Fruit fly (Drosophila melanogaster) whole organism, wandering third instar larva: ENCODE results near the gene Mettl14.
A peak's percentile ranks its signal among the peaks of the same experiment; 100 is the strongest.

ENCODE experiments used
- CG32264 ChIP-seq: fragments of 200-800 bp; sonication (Bioruptor generic); optimal IDR thresholded peaks from 2 replicates; lab custom pipeline; 2016; ENCODE audit warnings: missing biosample characterization, missing genetic modification characterization
- CG9705 ChIP-seq: fragments of 200-800 bp; sonication (Bioruptor generic); optimal IDR thresholded peaks from 2 replicates; lab custom pipeline; 2018; ENCODE audit warnings: missing biosample characterization, mild to moderate bottlenecking, missing genetic modification characterization
- CrebA ChIP-seq: fragments of 200-800 bp; sonication (Bioruptor generic); optimal IDR thresholded peaks from 2 replicates; lab custom pipeline; 2016; ENCODE audit warnings: missing biosample characterization, mild to moderate bottlenecking, missing genetic modification characterization, borderline replicate concordance
- Dfd ChIP-seq: fragments of >200 bp; optimal IDR thresholded peaks from 2 replicates; lab custom pipeline; 2017; ENCODE audit warnings: missing biosample characterization, missing genetic modification characterization
- Dif ChIP-seq: fragments of 200-275, 200-300 bp; sonication (Bioruptor generic); optimal IDR thresholded peaks from 2 replicates; lab custom pipeline; 2018; ENCODE audit warnings: missing biosample characterization, missing genetic modification characterization; ENCODE audit not compliant: partially characterized antibody
- GATAd ChIP-seq: sonication (Bioruptor generic); optimal IDR thresholded peaks from 2 replicates; lab custom pipeline; 2016; ENCODE audit warnings: missing biosample characterization, missing genetic modification characterization
- HLH106 ChIP-seq: fragments of 200-800 bp; optimal IDR thresholded peaks from 3 replicates; lab custom pipeline; 2019; ENCODE audit warnings: missing biosample characterization, mild to moderate bottlenecking, missing genetic modification characterization, moderate library complexity
- Hnf4 ChIP-seq: fragments of 200-800 bp; sonication (Bioruptor generic); optimal IDR thresholded peaks from 2 replicates; lab custom pipeline; 2016; ENCODE audit warnings: missing biosample characterization, mild to moderate bottlenecking, missing genetic modification characterization
- Jra ChIP-seq: sonication (Bioruptor generic); optimal IDR thresholded peaks from 2 replicates; lab custom pipeline; 2016; ENCODE audit warnings: missing biosample characterization, missing genetic modification characterization
- Mio ChIP-seq: sonication (Bioruptor generic); optimal IDR thresholded peaks from 2 replicates; lab custom pipeline; 2016; ENCODE audit warnings: missing biosample characterization, missing genetic modification characterization
- Myc ChIP-seq: fragments of >200 bp; optimal IDR thresholded peaks from 2 replicates; lab custom pipeline; 2017
- N ChIP-seq: fragments of >200 bp; optimal IDR thresholded peaks from 2 replicates; lab custom pipeline; 2018; ENCODE audit warnings: missing biosample characterization, missing external identifiers, missing genetic modification characterization
- OdsH ChIP-seq: fragments of 200-800 bp; sonication (Bioruptor generic); optimal IDR thresholded peaks from 2 replicates; lab custom pipeline; 2016; ENCODE audit warnings: missing biosample characterization, mild to moderate bottlenecking, missing genetic modification characterization
- Sp1 ChIP-seq: fragments of 200-800 bp; sonication (Bioruptor generic); optimal IDR thresholded peaks from 3 replicates; lab custom pipeline; 2019; ENCODE audit warnings: missing biosample characterization, mild to moderate bottlenecking, missing genetic modification characterization, moderate library complexity
- br ChIP-seq: fragments of 200-800 bp; sonication (Bioruptor generic); optimal IDR thresholded peaks from 2 replicates; lab custom pipeline; 2016; ENCODE audit warnings: missing biosample characterization, missing genetic modification characterization
- brk ChIP-seq: fragments of 200-800 bp; sonication (Bioruptor generic); optimal IDR thresholded peaks from 2 replicates; lab custom pipeline; 2016; ENCODE audit warnings: missing biosample characterization, mild to moderate bottlenecking, missing genetic modification characterization
- dl ChIP-seq, 2 experiments: fragments of 175-275, 200-275 bp in 1 of 2; fragments of 200-275 bp in 1 of 2; sonication (Bioruptor generic); optimal IDR thresholded peaks; lab custom pipeline; 2018; ENCODE audit warnings: mild to moderate bottlenecking in 2 of 2, missing biosample characterization in 2 of 2, missing genetic modification characterization in 2 of 2, moderate library complexity in 2 of 2; ENCODE audit not compliant: partially characterized antibody in 2 of 2, insufficient read depth in 1 of 2
- dmrt93B ChIP-seq: fragments of 200-800 bp; sonication (Bioruptor generic); optimal IDR thresholded peaks from 2 replicates; lab custom pipeline; 2018; ENCODE audit warnings: missing biosample characterization, mild to moderate bottlenecking, missing genetic modification characterization
- ey ChIP-seq: fragments of 200-800 bp; sonication (Bioruptor generic); optimal IDR thresholded peaks from 2 replicates; lab custom pipeline; 2016; ENCODE audit warnings: missing biosample characterization, missing genetic modification characterization
- foxo ChIP-seq, 2 experiments: fragments of 200-800 bp; sonication (Bioruptor generic); optimal IDR thresholded peaks; 2 replicates in 1 of 2; 3 replicates in 1 of 2; lab custom pipeline; 2016 to 2017; ENCODE audit warnings: missing biosample characterization in 2 of 2, missing genetic modification characterization in 2 of 2
- fru ChIP-seq: fragments of 200-800 bp; sonication (Bioruptor generic); optimal IDR thresholded peaks from 3 replicates; lab custom pipeline; 2016; ENCODE audit warnings: missing biosample characterization, mild to moderate bottlenecking, missing genetic modification characterization
- h ChIP-seq: fragments of 200-800 bp; sonication (Bioruptor generic); optimal IDR thresholded peaks from 3 replicates; lab custom pipeline; 2016; ENCODE audit warnings: missing biosample characterization, mild to moderate bottlenecking, missing genetic modification characterization
- lola ChIP-seq: fragments of >200 bp; optimal IDR thresholded peaks from 2 replicates; lab custom pipeline; 2017; ENCODE audit warnings: missing biosample characterization, missing genetic modification characterization
- pan ChIP-seq: fragments of >200 bp; optimal IDR thresholded peaks from 2 replicates; lab custom pipeline; 2017
- psq ChIP-seq: fragments of 200-800 bp; sonication (Bioruptor generic); optimal IDR thresholded peaks from 3 replicates; lab custom pipeline; 2017; ENCODE audit warnings: missing biosample characterization, mild to moderate bottlenecking, missing genetic modification characterization, moderate library complexity
- rgr ChIP-seq: fragments of 200-800 bp; sonication (Bioruptor generic); optimal IDR thresholded peaks from 3 replicates; lab custom pipeline; 2016; ENCODE audit warnings: missing biosample characterization, mild to moderate bottlenecking, missing genetic modification characterization
- sage ChIP-seq: fragments of 200-800 bp; sonication (Bioruptor generic); optimal IDR thresholded peaks from 2 replicates; lab custom pipeline; 2016; ENCODE audit warnings: missing biosample characterization, mild to moderate bottlenecking, missing genetic modification characterization
- sv ChIP-seq: fragments of 200-800 bp; sonication (Bioruptor generic); optimal IDR thresholded peaks from 3 replicates; lab custom pipeline; 2016; ENCODE audit warnings: missing biosample characterization, missing genetic modification characterization
- tai ChIP-seq: sonication (Bioruptor generic); optimal IDR thresholded peaks from 2 replicates; lab custom pipeline; 2016; ENCODE audit warnings: missing biosample characterization, missing genetic modification characterization
- usp ChIP-seq: fragments of >200 bp; optimal IDR thresholded peaks from 2 replicates; lab custom pipeline; 2017; ENCODE audit warnings: missing biosample characterization, missing genetic modification characterization
- woc ChIP-seq: sonication (Bioruptor generic); optimal IDR thresholded peaks from 2 replicates; lab custom pipeline; 2016; ENCODE audit warnings: missing biosample characterization, mild to moderate bottlenecking, missing genetic modification characterization

The Mettl14 gene

DNA sequence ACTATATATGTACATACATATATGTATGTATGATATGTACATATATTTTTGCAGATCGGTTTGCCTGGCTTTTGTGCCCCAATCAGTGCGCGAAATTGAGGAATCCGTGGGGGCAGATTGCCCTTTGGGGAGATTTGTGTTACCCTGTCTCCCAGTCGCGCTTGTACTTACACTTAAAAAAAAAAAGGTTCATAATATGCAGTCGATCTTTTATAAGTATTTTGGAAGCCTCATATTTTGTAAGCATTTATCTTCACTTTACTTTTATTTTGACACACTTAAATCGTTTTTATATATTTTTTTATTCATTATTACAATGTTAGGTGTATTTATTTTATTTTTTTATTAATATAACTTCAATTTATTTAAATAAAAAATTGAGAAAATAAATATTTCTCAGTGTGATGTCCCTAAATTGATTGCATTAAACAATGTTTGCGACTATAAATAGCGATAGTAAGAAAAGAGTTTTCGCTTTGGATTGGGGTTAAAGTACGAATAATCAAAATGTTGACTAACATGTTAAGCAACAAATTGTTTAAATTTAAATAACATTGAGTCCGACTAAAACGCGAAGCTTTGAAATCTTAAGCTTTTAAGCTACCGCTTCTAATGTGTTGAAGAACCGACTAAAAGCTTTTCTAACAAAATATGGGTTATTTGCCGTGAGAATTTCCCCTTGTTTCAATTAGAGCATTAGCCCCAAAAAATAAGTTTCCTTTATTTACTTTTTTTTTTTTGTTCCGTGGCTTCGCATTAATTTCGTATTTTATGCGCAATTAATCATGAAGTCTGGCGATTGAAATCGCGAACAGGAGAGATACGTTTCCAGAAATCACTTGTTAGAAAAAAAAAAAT lies 18.4 kb downstream of the Mettl14 start:
- peak; percentile 47 for TF ChIP-seq rgr
- TF ChIP-seq psq (GFP tag; lab: Kevin White, UChicago): peak; percentile 50
- TF ChIP-seq lola (GFP tag; lab: Kevin White, UChicago): no peak
- peak in 1 of 2 experiments; percentile 55 for TF ChIP-seq foxo (GFP tag; optimal IDR thresholded peaks at IDR 0.05; lab: Kevin White, UChicago)
- TF ChIP-seq HLH106 (tag; lab: Kevin White, UChicago): peak; percentile 42
- TF ChIP-seq Myc (lab: Kevin White, UChicago): peak; percentile 58
- TF ChIP-seq Dif (GFP tag; lab: Kevin White, UChicago): no peak
- TF ChIP-seq OdsH (GFP tag; lab: Kevin White, UChicago): peak; percentile 46
- peak; percentile 14 for TF ChIP-seq br (GFP tag; lab: Kevin White, UChicago)
- TF ChIP-seq CrebA (GFP tag; lab: Kevin White, UChicago): peak; percentile 39
- peak; percentile 7 for TF ChIP-seq h (GFP tag; lab: Kevin White, UChicago)
- peak; percentile 71 for TF ChIP-seq Sp1 (GFP tag; lab: Kevin White, UChicago)
- peak; percentile 19 for TF ChIP-seq fru (GFP tag; lab: Kevin White, UChicago)
- TF ChIP-seq sage (GFP tag; lab: Kevin White, UChicago): no peak
- TF ChIP-seq usp (GFP tag; lab: Kevin White, UChicago): no peak

DNA sequence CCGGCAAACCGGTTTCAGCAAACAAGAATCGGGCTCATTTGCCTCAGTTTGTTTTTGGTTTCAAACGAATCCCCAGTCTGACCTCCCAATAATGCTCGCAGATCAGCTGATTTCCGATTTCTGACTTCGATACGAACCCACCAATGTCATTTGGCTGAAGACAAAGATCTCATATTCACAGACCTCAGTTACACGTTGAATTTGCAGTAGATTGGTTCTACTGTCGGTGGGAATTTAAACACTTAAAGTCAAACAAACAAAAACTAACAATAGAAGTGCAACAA lies 19.0 kb downstream of the Mettl14 start, which contains the start of gene CG14275:
TSS of gene CG14275 (plus strand) at position 185 of the 284 bp plus-strand sequence.
- TF ChIP-seq ey (GFP tag; lab: Kevin White, UChicago) (no peak), N (GFP tag; lab: Kevin White, UChicago) (no peak), tai (GFP tag; lab: Kevin White, UChicago) (no peak), dmrt93B (GFP tag; lab: Kevin White, UChicago) (no peak), Dfd (GFP tag; lab: Kevin White, UChicago) (no peak), fru (GFP tag; lab: Kevin White, UChicago) (no peak), sage (GFP tag; lab: Kevin White, UChicago) (no peak), Mio (GFP tag; lab: Kevin White, UChicago) (no peak)
- TF ChIP-seq, all 38 proteins: peak for 0

- TF ChIP-seq br (GFP tag; lab: Kevin White, UChicago) (no peak), N (GFP tag; lab: Kevin White, UChicago) (no peak), Dfd (GFP tag; lab: Kevin White, UChicago) (no peak), Jra (GFP tag; lab: Kevin White, UChicago) (no peak), CG9705 (GFP tag; lab: Kevin White, UChicago) (no peak), h (GFP tag; lab: Kevin White, UChicago) (no peak), GATAd (GFP tag; lab: Kevin White, UChicago) (no peak)
Measured at dm6 chr2L:8327783-8328327, 19.6 kb downstream of the Mettl14 start.

DNA sequence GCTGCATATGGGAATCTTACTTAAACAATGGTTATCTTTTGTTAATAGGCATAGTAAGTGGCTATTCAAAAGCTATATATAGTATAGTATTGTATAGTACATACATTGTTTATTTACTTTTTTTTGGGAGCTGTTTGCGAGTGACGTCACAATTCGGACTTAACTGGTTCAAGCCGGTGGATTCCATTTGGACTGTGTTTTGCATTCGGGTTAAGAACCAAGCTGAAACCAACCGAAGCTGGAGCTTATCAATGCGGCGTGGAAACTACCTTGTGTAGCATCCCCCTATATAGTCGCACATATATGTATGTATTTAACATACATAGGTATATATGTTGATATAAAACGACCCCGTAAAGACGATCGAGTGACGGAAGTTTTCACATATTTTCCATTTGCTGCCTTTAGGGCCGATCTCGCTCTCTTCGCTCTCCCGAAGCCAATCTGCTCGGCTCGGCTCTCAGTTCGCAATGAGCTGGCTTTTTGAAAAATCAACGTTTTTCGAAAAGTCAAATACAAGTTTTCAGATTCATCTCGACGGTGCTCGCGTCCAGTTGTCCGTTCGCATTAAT lies 20.4 kb downstream of the Mettl14 start:
- TF ChIP-seq woc (GFP tag; lab: Kevin White, UChicago) (no peak), CG32264 (no peak), GATAd (GFP tag; lab: Kevin White, UChicago) (no peak), HLH106 (tag; lab: Kevin White, UChicago) (no peak), Dfd (GFP tag; lab: Kevin White, UChicago) (no peak), brk (no peak), sv (GFP tag; lab: Kevin White, UChicago) (no peak), rgr (no peak), psq (GFP tag; lab: Kevin White, UChicago) (no peak)
- TF ChIP-seq, all 38 proteins: peak for 0

- TF ChIP-seq sv (GFP tag; lab: Kevin White, UChicago) (no peak), dl (GFP tag; optimal IDR thresholded peaks at IDR 0.05; lab: Kevin White, UChicago; ENCODE audit: insufficient read depth in 1 of 2, partially characterized antibody in 2 of 2) (no peak), ey (GFP tag; lab: Kevin White, UChicago) (no peak), Sp1 (GFP tag; lab: Kevin White, UChicago) (no peak), pan (no peak), Hnf4 (GFP tag; lab: Kevin White, UChicago) (no peak), Myc (lab: Kevin White, UChicago) (no peak), sage (GFP tag; lab: Kevin White, UChicago) (no peak), dmrt93B (GFP tag; lab: Kevin White, UChicago) (no peak), N (GFP tag; lab: Kevin White, UChicago) (no peak), foxo (GFP tag; optimal IDR thresholded peaks at IDR 0.05; lab: Kevin White, UChicago) (no peak), Dif (GFP tag; lab: Kevin White, UChicago) (no peak), woc (GFP tag; lab: Kevin White, UChicago) (no peak), GATAd (GFP tag; lab: Kevin White, UChicago) (no peak)
Measured at dm6 chr2L:8333185-8333584, 25.0 kb downstream of the Mettl14 start.
